Fruit fly (Drosophila melanogaster): Measurements from ENCODE around the gene CG16782.
A peak's percentile ranks its signal among the peaks of the same experiment; 100 is the strongest.

Gene CG16782

DNA sequence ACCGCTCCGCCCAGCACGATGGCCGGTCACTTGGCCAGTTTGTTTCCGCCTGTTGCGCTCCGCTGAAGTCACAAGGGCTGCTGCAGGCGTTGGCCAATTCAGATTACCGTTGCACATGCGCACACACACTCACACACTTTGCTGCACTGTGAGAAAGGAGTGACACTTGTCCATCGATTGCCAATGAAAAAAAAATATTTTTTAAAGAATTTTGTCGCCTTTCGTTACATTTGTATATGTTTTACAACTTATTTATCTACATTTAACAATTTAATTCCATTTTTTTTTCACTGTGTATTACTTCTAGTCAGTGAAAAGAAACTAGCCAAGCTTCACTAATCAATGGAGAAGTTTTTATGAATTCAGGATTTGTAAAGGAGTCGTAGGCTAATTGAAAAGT lies 16.0 kb upstream of the CG16782 start:
- TF ChIP-seq HHEX (GFP tag; optimal IDR thresholded peaks at IDR 0.05): peak; percentile 8
- TF ChIP-seq Vsx1 (GFP tag; optimal IDR thresholded peaks at IDR 0.05): peak; percentile 5
- TF ChIP-seq sr (GFP tag; IDR thresholded peaks at IDR 0.05): no peak
- no peak for TF ChIP-seq CG13123 (GFP tag; optimal IDR thresholded peaks at IDR 0.05)
- TF ChIP-seq HmgD (GFP tag; optimal IDR thresholded peaks at IDR 0.05): no peak
- TF ChIP-seq tio (GFP tag; optimal IDR thresholded peaks at IDR 0.05): peak; percentile 58
- TF ChIP-seq lmd (GFP tag; IDR thresholded peaks at IDR 0.05): peak; percentile 49; the same call in 1 of the 2 replicates
- TF ChIP-seq crc (GFP tag; optimal IDR thresholded peaks at IDR 0.05): no peak
- no peak for TF ChIP-seq CkIIα-i1 (GFP tag; IDR thresholded peaks at IDR 0.05)
- TF ChIP-seq CG3065 (GFP tag; optimal IDR thresholded peaks at IDR 0.05): no peak
- peak; percentile 66 for TF ChIP-seq CG11504 (tag; optimal IDR thresholded peaks at IDR 0.05)
- no peak for TF ChIP-seq br (optimal IDR thresholded peaks at IDR 0.05)
- TF ChIP-seq CG32772 (GFP tag; IDR thresholded peaks at IDR 0.05): peak; percentile 69
- peak; percentile 5 for TF ChIP-seq tin (GFP tag; optimal IDR thresholded peaks at IDR 0.05)
- 0 out of 2 replicates have a peak, but pooled peaks have one; percentile 9 for TF ChIP-seq klu (GFP tag; IDR thresholded peaks at IDR 0.05)
- no peak for TF ChIP-seq MESR4 (GFP tag; optimal IDR thresholded peaks at IDR 0.05)
- no peak for TF ChIP-seq CG30431 (GFP tag; optimal IDR thresholded peaks at IDR 0.05)
- TF ChIP-seq Ravus (GFP tag; IDR thresholded peaks at IDR 0.05): no peak
- no peak for TF ChIP-seq Bdp1 (GFP tag; optimal IDR thresholded peaks at IDR 0.05)
- TF ChIP-seq so (GFP tag; IDR thresholded peaks at IDR 0.05): 0 out of 3 replicates have a peak, but pooled peaks have one; percentile 16
- no peak for TF ChIP-seq knrl (GFP tag; IDR thresholded peaks at IDR 0.05; ENCODE audit: partially characterized antibody)
- no peak for TF ChIP-seq CG6765 (GFP tag; optimal IDR thresholded peaks at IDR 0.05)
- no peak for TF ChIP-seq C15 (GFP tag; IDR thresholded peaks at IDR 0.05)
- TF ChIP-seq slp2 (GFP tag; optimal IDR thresholded peaks at IDR 0.05): peak; percentile 9
- no peak for TF ChIP-seq CG13296 (GFP tag; optimal IDR thresholded peaks at IDR 0.05)
- TF ChIP-seq CG31388 (GFP tag; optimal IDR thresholded peaks at IDR 0.05): no peak
- no peak for TF ChIP-seq dan (GFP tag; IDR thresholded peaks at IDR 0.05)
- TF ChIP-seq CG2712 (tag; optimal IDR thresholded peaks at IDR 0.05): peak; percentile 64
- TF ChIP-seq CG6254 (GFP tag; optimal IDR thresholded peaks at IDR 0.05): peak; percentile 4
- no peak for TF ChIP-seq CG34422 (GFP tag; IDR thresholded peaks at IDR 0.05)
- TF ChIP-seq Nf-YB (GFP tag; optimal IDR thresholded peaks at IDR 0.05): no peak
- no peak for TF ChIP-seq CG8290 (GFP tag; optimal IDR thresholded peaks at IDR 0.05)
- TF ChIP-seq CG8290 (tag; optimal IDR thresholded peaks at IDR 0.05): peak in 1 of 2 experiments; percentile 11
- TF ChIP-seq CG8388 (GFP tag; optimal IDR thresholded peaks at IDR 0.05): peak; percentile 38
- TF ChIP-seq zfh1 (GFP tag; IDR thresholded peaks at IDR 0.05): peak; percentile 66
- TF ChIP-seq CG11723 (GFP tag; optimal IDR thresholded peaks at IDR 0.05): no peak
- TF ChIP-seq CG2120 (GFP tag; optimal IDR thresholded peaks at IDR 0.05): no peak
- TF ChIP-seq tap (tag; optimal IDR thresholded peaks at IDR 0.05): peak; percentile 28
- no peak for TF ChIP-seq CG7987 (GFP tag; optimal IDR thresholded peaks at IDR 0.05)
- no peak for TF ChIP-seq prd (optimal IDR thresholded peaks at IDR 0.05)
- TF ChIP-seq prd (GFP tag; IDR thresholded peaks at IDR 0.05): peak; percentile 81
- no peak for TF ChIP-seq exex (tag; optimal IDR thresholded peaks at IDR 0.05)
- TF ChIP-seq Ada2b (GFP tag; IDR thresholded peaks at IDR 0.05): peak; percentile 47
- TF ChIP-seq wdn (GFP tag; IDR thresholded peaks at IDR 0.05): no peak
- TF ChIP-seq sug (tag; optimal IDR thresholded peaks at IDR 0.05): no peak
- TF ChIP-seq CG11085 (GFP tag; IDR thresholded peaks at IDR 0.05): no peak
- TF ChIP-seq Six4 (GFP tag; optimal IDR thresholded peaks at IDR 0.05): no peak
- peak; percentile 7 for TF ChIP-seq mam (GFP tag; optimal IDR thresholded peaks at IDR 0.05)
- peak; percentile 46 for TF ChIP-seq CG7839 (tag; optimal IDR thresholded peaks at IDR 0.05)
- TF ChIP-seq Dp (GFP tag; optimal IDR thresholded peaks at IDR 0.05): no peak
- no peak for TF ChIP-seq CG17612 (GFP tag; IDR thresholded peaks at IDR 0.05)
- no peak for TF ChIP-seq CG6654 (GFP tag; optimal IDR thresholded peaks at IDR 0.05)
- peak; percentile 38 for TF ChIP-seq CG14710 (tag; optimal IDR thresholded peaks at IDR 0.05)
